Fruit fly (Drosophila melanogaster): Measurements from ENCODE around the gene bbg.

bbg gene

dm6 chr3L:14563461-14563860 is 27.4 kb upstream of the bbg start:
- no peak for TF ChIP-seq CG8632 (GFP tag; optimal IDR thresholded peaks at IDR 0.05)
- no peak for TF ChIP-seq CG11762 (GFP tag; optimal IDR thresholded peaks at IDR 0.05; ENCODE audit: insufficient read depth)
- TF ChIP-seq CG6276 (GFP tag; optimal IDR thresholded peaks at IDR 0.05) = no peak
- no peak for TF ChIP-seq CG6854 (GFP tag; optimal IDR thresholded peaks at IDR 0.05)
- no peak for TF ChIP-seq salr (GFP tag; optimal IDR thresholded peaks at IDR 0.05)
- TF ChIP-seq CG34406 (GFP tag; optimal IDR thresholded peaks at IDR 0.05) = no peak
- no peak for TF ChIP-seq CG3032 (tag; optimal IDR thresholded peaks at IDR 0.05)
- TF ChIP-seq CG10631 (GFP tag; optimal IDR thresholded peaks at IDR 0.05) = no peak
- TF ChIP-seq CG3919 (GFP tag; optimal IDR thresholded peaks at IDR 0.05) = no peak
- no peak for TF ChIP-seq CG10669 (GFP tag; optimal IDR thresholded peaks at IDR 0.05)

DNA sequence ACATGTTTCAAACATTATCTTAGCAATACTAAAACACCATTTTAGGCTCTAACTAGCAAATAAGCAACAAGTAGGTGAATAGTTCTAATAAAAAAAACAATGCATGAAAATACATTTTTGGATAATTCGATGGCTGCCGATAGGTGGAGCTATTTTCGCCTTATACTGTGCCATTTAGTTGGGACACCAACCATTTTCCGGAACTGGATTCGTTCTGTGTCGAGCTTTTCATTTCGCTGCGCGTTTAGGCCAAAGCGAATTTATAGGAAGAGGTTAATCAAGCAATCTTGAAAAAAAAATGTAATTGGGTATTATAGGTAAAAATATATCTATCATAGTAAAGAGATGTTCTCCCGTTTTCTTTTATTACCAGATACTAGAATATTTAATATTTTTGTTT is 26.6 kb upstream of the bbg start:
- TF ChIP-seq Sox15 (GFP tag; optimal IDR thresholded peaks at IDR 0.05) = no peak
- peak; percentile 44 for TF ChIP-seq svp (GFP tag)
- TF ChIP-seq esn (GFP tag; optimal IDR thresholded peaks at IDR 0.05) = peak; percentile 25

dm6 chr3L:14560664-14561063 is 24.6 kb upstream of the bbg start, which contains the start of gene Lk:
TSS of gene Lk (minus strand) at chr3L:14560764.
- TF ChIP-seq Eip93F (GFP tag; optimal IDR thresholded peaks at IDR 0.05) (no peak), CG6854 (GFP tag; optimal IDR thresholded peaks at IDR 0.05) (no peak), net (GFP tag; optimal IDR thresholded peaks at IDR 0.05) (no peak), CG6163 (GFP tag; IDR thresholded peaks at IDR 0.05) (no peak), acj6 (GFP tag; optimal IDR thresholded peaks at IDR 0.05) (no peak), CG16779 (tag; optimal IDR thresholded peaks at IDR 0.05) (no peak), CG8632 (GFP tag; optimal IDR thresholded peaks at IDR 0.05) (no peak)

- peak; percentile 68 for TF ChIP-seq svp (GFP tag)
- TF ChIP-seq Eip78C (GFP tag) = peak; percentile 42
- no peak for TF ChIP-seq Gug (GFP tag; IDR thresholded peaks at IDR 0.05)
- peak; percentile 21 for TF ChIP-seq esn (GFP tag; optimal IDR thresholded peaks at IDR 0.05)
- TF ChIP-seq fkh (GFP tag; optimal IDR thresholded peaks at IDR 0.05) = peak; percentile 76
- no peak for TF ChIP-seq CG32006 (GFP tag; optimal IDR thresholded peaks at IDR 0.05)
These were observed 23.6 kb upstream of the bbg start, which contains the start of gene CG34039 for dm6 chr3L:14559659-14560058. TSS of gene CG34039 (plus strand) at chr3L:14560000.

dm6 chr3L:14558947-14559509 is 23.0 kb upstream of the bbg start:
- peak; percentile 1 for TF ChIP-seq CG6808 (GFP tag; optimal IDR thresholded peaks at IDR 0.05)
- TF ChIP-seq cyc (GFP tag; optimal IDR thresholded peaks at IDR 0.05) = no peak

DNA sequence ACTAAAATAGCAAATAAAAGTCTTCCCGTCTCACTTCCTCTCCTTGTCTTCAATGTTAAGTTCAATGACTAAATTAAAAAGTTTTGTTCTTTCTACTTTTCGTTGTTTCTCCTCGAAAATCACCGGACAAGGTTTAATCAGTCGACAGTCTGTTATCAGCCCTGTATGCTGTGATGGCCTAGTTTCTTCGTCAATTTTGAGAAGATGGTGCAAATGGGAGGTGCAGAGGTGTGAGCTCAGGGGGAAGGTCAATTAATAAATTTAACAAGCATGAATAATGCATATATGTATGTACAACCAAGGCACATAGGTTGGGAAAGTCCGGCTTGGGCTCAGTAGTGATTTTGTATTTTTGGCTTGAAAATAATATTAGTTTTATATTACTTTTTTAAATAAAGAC is 21.9 kb upstream of the bbg start:
- TF ChIP-seq spab (GFP tag; optimal IDR thresholded peaks at IDR 0.05) (no peak), svp (GFP tag) (peak; percentile 70)

DNA sequence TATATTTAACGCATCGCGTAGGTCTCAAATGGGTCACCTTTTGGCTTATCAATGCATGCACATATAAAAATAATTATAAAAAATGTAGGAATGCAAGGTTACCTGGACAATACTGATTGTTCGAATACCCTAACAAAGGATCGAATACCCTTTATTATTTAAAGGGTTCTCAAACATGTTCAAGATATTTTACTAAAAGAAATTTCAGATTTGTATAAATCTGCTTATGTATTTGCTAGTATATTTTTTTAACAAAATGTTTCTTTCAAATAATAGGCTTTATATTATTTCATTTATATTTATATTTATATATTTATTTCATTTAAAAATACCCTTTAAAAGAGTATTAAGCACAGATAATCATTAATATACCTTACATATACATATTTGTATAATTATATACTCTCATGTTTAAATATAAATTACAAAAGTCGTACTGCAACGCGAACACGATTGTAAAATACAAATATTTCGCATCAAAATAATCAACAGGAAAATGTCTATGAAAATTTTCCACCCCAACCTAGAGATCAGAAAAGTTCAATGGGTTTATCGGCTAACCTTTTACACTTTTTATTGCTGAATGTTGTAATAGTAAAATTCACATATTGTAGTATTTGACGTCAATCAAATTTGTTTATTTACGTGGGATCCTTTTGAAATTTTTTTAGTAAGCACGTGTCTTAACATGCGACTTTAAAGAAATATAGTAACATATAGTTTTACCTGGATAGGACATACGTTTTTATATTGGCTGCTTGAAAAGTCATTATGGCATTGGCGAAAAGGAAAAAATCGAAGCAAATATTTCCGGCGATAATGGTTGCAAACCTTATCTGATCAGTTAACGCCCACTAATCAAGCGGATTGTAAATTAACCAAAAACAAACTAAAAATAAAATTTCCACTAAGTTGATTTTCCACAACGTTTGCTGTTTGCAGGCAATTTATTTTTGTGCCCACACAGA is 21.0 kb upstream of the bbg start:
- no peak for TF ChIP-seq Hr4 (GFP tag; optimal IDR thresholded peaks at IDR 0.05)
- TF ChIP-seq Eip78C (GFP tag) = peak; percentile 37
- peak; percentile 1 for TF ChIP-seq CG3032 (tag; optimal IDR thresholded peaks at IDR 0.05)
- TF ChIP-seq CG34406 (GFP tag; optimal IDR thresholded peaks at IDR 0.05) = no peak
- no peak for TF ChIP-seq CG15336 (GFP tag; IDR thresholded peaks at IDR 0.05)
- TF ChIP-seq svp (GFP tag) = peak; percentile 90

Data from whole organism, prepupa.